Worm (Caenorhabditis elegans): ENCODE measurements around the gene C05B5.16.

C05B5.16 gene

DNA sequence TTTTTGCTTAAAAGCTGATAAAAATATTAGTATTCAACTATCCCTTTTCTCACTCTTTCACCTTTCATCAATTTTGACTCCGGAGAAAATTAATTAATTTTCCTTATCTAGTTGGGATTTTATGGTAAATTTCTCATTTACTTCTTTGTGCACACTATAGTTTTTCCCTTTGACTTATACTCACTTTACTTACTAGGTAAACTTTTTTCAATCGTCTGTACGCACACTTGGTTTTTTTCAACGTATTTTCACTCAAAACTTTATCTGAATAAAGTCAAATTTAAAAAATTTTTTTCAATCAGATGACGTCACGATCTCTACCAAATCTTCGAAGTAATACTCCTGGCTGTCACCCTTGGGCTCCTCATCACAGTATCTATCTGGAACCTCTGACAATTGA lies at the start of gene C05B5.16:
C05B5.16 (plus strand) TSS at position 301 of the 400 bp plus-strand sequence.
- no peak for TF ChIP-seq unc-62 (GFP tag; optimal IDR thresholded peaks at IDR 0.05)

DNA sequence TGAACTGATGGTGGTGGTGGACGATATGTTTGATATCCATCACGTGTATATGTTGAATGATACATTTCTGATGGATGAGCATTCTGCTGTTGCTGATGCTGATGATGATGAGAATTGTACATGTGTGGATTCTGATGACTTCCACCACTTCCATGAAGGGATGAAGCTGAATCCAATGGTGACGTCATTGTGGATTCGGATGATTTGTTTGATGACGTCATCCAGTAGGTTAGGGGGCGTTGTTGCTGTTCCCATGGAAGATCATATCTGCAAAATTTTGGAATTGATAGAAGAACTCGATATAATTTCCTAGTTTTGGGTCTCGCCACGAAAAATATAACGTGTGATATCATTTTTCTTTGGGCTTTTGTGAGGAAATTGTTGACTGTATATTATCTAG lies 48.8 kb upstream of the C05B5.16 start:
- no peak for TF ChIP-seq unc-62 (GFP tag; optimal IDR thresholded peaks at IDR 0.05)

DNA sequence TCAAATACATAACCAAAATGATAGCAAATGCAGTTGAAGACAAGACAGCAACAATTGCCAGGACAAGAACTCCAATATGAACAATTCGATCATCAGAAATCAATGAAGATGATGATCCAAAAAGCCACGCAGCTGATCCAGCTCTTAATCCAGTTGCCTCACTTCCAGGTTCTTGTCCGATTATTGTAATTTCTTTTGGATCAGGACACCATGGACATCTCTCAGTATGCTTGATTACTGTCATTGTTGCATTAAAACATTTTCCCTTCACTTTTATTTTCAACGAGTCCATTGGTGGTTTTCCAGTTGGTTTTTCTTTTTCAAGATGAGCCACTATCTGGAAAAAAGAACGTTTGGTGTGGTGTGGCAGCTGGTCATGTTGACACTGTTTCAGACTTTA lies 47.8 kb upstream of the C05B5.16 start:
- TF ChIP-seq unc-62 (GFP tag; optimal IDR thresholded peaks at IDR 0.05): no peak

DNA sequence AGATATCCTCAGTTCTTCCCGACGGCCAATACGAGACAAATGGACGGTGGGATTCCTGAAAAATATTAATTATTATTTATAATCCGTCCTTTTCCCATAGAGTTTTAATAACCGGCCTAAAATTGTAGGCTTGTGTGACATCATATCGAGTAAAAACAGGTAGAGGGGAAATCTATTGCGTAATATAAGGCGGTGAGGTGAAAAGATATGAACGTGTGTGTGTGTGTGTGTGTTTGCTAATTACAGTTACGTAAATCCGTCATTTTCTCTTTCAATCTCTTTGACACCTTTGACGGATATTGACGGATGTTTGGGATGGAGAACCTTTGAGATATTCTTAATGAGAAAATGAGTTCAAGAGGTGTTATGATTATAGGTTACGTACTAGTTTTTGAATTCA lies 46.8 kb upstream of the C05B5.16 start:
- TF ChIP-seq unc-62 (GFP tag; optimal IDR thresholded peaks at IDR 0.05): no peak

DNA sequence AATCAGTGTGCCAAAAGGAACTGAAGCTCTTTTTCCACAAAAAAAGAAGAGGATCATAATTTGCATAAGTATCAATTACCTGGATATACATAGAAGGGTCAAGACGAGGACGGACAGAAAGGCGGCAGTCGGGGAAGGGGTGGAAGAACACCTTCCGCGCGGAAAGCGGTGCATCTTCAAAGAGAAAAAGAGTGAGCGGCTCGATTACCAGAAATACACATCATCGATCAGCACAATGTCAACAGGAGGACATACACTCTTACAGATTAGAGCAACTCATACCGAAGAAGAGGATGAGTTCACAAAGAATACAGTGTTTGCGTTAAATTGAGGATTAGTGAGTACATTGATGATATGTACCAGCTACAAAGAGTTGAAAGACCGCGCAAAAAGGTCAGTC lies 42.9 kb upstream of the C05B5.16 start:
- no peak for TF ChIP-seq unc-62 (GFP tag; optimal IDR thresholded peaks at IDR 0.05)

DNA sequence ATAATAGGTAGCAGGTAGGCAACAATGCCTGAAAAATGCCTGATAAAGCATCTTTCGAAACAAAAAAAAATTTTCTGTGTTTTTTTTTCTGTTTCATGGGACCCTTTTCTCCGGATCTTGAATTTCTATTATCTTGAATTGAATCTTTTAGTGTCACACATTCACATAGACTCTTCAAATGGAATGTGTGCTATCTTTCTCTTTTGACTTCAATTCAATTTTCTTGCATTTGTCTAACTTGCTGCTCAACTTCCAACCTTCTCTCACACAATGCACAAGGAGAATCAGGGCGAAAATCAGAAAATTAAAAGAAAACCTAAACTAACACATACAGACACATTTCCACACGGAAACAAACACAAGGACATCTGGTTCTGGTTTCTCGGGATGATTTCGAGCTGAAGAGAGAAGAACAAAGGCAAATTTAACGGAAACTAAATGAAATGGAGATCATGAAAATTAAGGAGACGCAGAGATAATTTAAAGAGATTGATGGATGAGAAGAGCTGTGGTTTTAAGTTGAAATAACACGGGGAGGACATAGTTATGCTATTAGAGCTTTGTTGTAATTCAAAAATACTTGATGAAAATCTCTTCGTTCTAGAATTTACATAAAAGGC lies 39.9 kb upstream of the C05B5.16 start:
- TF ChIP-seq unc-62 (GFP tag; optimal IDR thresholded peaks at IDR 0.05): no peak

DNA sequence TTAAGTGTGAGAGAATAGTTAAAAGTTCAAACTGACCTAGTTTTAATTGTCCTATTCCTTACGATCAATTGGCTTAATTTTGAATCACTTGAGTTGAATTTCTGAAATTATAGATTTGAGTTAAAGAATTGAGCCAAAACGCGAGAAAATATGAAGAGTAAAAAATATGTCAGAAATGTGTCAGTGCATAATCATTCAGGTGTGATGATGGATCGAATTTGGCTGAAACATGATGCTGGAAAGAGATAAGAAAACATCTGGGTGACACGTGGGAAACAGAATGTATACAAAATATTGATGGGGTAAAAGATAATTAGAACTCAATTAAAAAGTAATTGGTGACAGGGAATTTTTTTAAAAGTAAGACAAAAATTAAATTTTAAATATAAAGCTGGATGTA lies 38.5 kb upstream of the C05B5.16 start, which contains the start of gene R10E12.2:
R10E12.2 (minus strand) TSS at position 101 of the 400 bp plus-strand sequence.
- TF ChIP-seq unc-62 (GFP tag; optimal IDR thresholded peaks at IDR 0.05): no peak

DNA sequence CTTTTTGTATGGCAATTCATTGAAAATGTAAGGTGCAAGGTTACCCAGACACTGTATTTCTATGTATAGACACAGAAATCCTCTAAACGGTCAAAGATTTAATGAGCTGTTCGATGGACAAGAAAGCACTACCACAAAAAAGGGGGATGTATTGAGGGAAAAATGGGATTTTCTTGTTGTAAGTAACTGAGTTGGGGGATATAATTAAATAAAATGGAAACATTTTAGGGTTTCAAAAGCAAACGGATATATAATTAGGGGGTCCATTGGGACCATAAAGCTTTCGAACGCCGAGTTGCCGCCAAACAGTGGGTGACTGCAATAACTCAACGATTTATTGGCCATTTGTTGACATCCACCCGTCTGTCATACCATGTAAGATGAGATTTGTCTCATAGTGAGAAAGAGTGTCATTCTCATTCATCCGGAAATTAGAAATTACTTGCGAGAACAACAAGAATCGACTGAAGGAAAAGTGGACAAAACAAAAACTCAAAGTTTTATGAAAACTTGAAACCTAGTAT lies 30.1 kb upstream of the C05B5.16 start:
- no peak for TF ChIP-seq unc-62 (GFP tag; optimal IDR thresholded peaks at IDR 0.05)

DNA sequence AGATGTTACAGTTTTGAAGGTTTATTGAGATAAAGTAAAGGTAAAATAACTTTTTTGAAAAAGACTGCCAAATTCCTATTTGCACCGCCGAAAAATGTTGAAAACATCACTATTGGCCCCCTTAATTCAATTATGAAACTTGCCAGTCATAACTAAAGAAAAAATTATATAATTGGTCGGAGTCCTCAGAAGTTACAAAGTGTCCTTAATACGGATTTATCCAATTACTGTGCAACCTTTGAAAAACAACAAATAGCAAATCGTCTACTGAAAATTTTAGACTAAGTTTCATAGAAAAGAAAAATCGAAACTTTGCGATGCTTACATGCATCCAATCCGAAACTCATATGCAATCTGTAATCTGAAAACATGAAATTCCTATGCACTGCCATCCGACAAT lies 27.6 kb upstream of the C05B5.16 start:
- no peak for TF ChIP-seq unc-62 (GFP tag; optimal IDR thresholded peaks at IDR 0.05)

DNA sequence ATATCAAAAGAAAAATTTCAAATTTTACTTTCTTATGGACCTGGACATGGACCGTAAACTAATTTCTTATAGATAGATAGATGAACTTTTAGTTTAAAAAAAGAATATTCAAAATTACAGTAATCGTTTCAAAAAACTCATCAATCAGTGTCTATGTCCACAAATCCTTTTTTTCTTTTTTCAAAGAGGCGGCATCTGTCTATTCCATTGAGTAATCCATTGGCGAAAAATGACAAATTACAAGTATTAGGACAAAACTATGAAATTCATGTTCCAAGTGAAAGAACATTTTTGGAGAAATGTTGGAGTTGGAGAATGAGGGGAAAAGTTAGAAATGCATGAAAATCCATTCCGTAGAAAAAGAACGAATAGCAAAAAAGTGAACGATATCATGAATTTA lies 26.7 kb upstream of the C05B5.16 start:
- TF ChIP-seq unc-62 (GFP tag; optimal IDR thresholded peaks at IDR 0.05): no peak

DNA sequence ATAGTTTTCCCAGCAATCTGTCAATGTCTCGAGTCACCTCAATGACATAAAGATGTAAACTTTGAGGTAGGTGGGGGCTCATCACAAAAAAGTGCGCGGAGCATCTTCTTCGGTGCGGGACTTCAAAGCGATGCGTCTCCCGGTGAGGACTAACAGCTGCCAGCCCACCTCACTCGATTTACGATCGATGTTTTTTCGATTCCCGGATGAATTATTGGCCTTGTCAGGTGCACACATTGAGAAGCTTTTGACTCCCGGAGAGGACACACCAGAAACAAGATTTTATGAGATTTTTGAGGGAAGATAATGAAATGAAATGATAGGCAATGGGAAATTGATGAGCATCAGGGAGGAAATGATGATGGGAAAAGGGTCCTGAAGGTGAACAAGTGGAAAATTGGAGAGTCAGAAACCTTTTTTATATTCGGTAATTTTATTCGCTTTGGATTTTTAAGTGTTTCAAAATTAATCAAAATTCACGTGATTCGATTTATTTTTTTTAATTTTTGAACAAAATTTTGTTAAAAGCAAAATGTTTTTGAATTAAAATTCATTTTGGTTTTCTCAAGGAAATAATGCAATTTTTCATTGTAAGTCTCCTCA lies 25.3 kb upstream of the C05B5.16 start, which contains the start of gene C05B5.12:
C05B5.12 (plus strand) TSS at position 553 of the 603 bp plus-strand sequence.
- no peak for TF ChIP-seq unc-62 (GFP tag; optimal IDR thresholded peaks at IDR 0.05)

DNA sequence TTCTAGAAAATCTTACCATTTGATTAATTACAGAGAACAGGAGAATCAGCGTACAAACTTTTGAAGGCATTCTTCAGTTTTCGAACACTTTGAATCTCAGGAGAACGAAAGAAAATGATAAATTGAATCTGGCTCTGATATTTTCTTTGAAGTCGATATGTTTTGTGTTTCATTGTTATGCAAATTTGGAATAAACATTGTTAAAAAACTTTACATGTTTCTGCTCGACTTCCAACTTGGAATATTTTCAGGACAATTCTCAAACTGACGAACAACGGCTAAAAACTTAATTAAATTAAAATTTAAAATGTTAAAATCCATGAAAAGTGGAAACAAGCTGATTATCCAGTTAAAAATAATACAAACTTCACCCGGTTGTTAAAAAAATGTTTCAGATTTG lies 23.9 kb upstream of the C05B5.16 start, which contains the start of gene C05B5.1:
C05B5.1 (minus strand) TSS at position 101 of the 400 bp plus-strand sequence.
- no peak for TF ChIP-seq unc-62 (GFP tag; optimal IDR thresholded peaks at IDR 0.05)

DNA sequence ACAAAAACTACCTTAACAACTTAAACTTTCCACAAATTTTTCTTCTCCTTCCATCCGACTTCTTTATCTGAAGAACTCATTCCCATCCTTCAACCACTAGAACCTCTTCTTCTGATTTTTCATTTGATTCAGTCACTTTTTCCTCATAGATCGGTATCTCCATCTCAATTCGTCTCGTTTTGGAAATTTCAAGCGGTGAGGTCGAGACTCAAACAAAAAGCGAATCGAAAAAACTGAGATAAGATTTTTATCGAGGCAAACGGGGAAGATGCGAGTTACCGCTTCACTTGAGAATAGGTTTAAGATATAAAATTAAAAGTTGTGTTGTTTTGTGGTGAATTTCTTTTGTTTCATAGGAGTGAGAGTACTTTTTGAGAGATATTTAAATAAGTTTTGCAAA lies 20.9 kb upstream of the C05B5.16 start:
- no peak for TF ChIP-seq unc-62 (GFP tag; optimal IDR thresholded peaks at IDR 0.05)

DNA sequence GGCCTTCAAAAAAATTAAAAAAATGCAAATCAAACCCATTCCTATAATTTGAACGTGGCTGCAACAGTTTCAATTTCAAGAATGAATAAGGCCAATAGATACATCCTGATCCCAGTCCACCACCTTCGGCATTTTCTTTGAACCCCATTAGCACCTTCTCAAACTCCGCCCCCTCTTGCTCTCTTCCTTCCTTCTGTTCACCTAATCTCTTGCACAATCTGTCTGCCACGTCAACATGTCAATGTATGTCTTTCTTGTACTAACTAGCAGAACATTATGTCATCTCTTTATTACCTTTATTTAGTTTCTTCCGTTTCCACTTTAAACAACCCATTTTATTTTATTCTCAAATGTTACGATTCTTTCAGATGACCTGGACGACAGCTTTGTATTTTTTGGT lies 18.7 kb upstream of the C05B5.16 start, which contains the start of gene C05B5.4:
C05B5.4 (plus strand) TSS at position 351 of the 400 bp plus-strand sequence.
- no peak for TF ChIP-seq unc-62 (GFP tag; optimal IDR thresholded peaks at IDR 0.05)

DNA sequence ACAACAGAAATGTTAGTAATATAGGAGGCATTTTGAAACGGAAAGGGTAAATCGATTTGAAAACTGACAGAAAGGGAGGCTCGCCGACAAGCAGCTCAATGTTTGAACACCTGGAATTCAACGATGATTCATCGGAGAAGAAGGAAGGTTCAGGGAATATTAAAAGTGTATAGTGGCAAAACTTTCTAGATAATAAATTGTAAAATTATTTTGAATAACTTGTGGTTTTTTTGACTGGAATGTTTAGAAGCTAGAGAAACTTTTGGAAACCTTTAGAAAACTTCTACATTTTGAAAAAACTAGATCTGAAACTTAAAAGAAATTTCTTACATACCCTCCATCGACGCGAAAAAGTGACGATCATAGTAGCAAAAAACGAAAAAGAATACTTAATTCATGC lies 14.3 kb upstream of the C05B5.16 start, which contains the start of gene pqn-8:
pqn-8 (minus strand) TSS at position 101 of the 400 bp plus-strand sequence.
- no peak for TF ChIP-seq unc-62 (GFP tag; optimal IDR thresholded peaks at IDR 0.05)

DNA sequence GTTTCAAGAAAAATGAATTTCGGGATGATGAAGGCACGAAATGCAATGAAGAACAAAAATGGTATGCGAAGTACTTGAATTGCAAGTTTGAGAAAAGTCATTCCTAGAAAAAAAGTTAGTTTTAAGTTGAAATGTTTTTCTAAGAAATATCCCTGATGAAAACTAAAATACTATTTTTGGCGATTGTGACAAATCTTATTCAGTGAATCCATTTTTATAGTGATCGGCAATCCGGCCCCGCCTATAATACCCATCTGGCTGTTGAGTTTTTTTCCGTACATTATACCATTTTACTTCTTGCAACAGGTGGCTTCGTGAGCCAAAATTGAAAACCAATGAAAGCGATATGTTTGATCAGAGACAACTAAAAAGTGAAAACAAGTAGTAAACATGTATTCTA lies 13.0 kb upstream of the C05B5.16 start, which contains the start of gene C05B5.17:
C05B5.17 (minus strand) TSS at position 101 of the 400 bp plus-strand sequence.
- TF ChIP-seq unc-62 (GFP tag; optimal IDR thresholded peaks at IDR 0.05): no peak

DNA sequence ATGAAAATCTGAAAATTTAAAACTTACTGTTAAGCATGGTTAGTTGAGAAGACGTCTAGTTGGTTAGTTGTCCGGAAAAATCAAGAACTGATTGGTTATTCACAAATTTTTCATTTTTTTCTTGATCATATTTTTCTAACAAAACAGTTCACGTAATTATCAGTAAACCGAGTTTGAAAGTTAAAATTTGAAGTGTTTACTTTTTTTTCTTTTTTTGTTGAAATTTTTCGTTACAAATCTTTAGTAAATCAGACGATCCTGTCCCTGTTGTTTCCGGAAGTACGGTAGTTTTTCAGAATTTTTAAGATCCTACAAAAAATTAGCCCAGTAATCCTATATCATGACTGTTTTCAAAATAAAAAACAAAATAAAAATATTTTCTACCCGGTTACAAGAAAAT lies 11.8 kb upstream of the C05B5.16 start, which contains the start of gene C05B5.2:
C05B5.2 (minus strand) TSS at position 101 of the 400 bp plus-strand sequence.
- TF ChIP-seq unc-62 (GFP tag; optimal IDR thresholded peaks at IDR 0.05): no peak
